Worm (Caenorhabditis elegans) whole organism, L4 larva: ENCODE data around the gene rps-22.

Source experiments
- D1046.2 ChIP-seq: fragments of 200-800 bp; sonication (Bioruptor generic); IDR thresholded peaks from 2 replicates; pipeline ENCODE4 v1.3.6; 2022; ENCODE audit warnings: missing genetic modification characterization, missing compliant biosample characterization
- F10B5.3 ChIP-seq: sonication (generic microtip); optimal IDR thresholded peaks from 2 replicates; lab custom pipeline; 2016; ENCODE audit warnings: mild to moderate bottlenecking, missing genetic modification characterization, missing compliant biosample characterization
- F37D6.2 ChIP-seq: sonication (generic microtip); optimal IDR thresholded peaks from 2 replicates; lab custom pipeline; 2016; ENCODE audit warnings: mild to moderate bottlenecking, missing genetic modification characterization, missing compliant biosample characterization
- F44E2.7 ChIP-seq: fragments of 200-800 bp; sonication (Bioruptor generic); IDR thresholded peaks from 2 replicates; pipeline ENCODE4 v2.1.2; 2022; ENCODE audit warnings: missing genetic modification characterization, missing compliant biosample characterization
- F49E8.2 ChIP-seq: sonication (generic microtip); optimal IDR thresholded peaks from 2 replicates; lab custom pipeline; 2016; ENCODE audit warnings: missing compliant biosample characterization, mild to moderate bottlenecking, missing genetic modification characterization, borderline replicate concordance
- Y105C5A.15 ChIP-seq: fragments of 200-800 bp; sonication (Bioruptor generic); IDR thresholded peaks from 2 replicates; pipeline ENCODE4 v1.3.6; 2022; ENCODE audit warnings: missing genetic modification characterization, missing compliant biosample characterization
- Y5F2A.4 ChIP-seq: fragments of 200-800 bp; sonication (Bioruptor generic); optimal IDR thresholded peaks from 2 replicates; lab custom pipeline; 2018; ENCODE audit warnings: mild to moderate bottlenecking, missing genetic modification characterization, missing compliant biosample characterization
- Y75B8A.6 ChIP-seq: fragments of 200-800 bp; sonication (Bioruptor generic); IDR thresholded peaks from 2 replicates; pipeline ENCODE4 v1.3.6; 2022; ENCODE audit warnings: missing genetic modification reagents, missing genetic modification characterization, missing compliant biosample characterization
- aha-1 ChIP-seq: fragments of 150-350 bp; peaks from one replicate; lab custom pipeline; 2014; ENCODE audit warnings: missing biosample characterization, missing genetic modification characterization
- aly-2 ChIP-seq: sonication (generic microtip); optimal IDR thresholded peaks from 2 replicates; lab custom pipeline; 2018; ENCODE audit warnings: missing biosample characterization, missing genetic modification characterization
- arid-1 ChIP-seq: fragments of 200-800 bp; sonication (Bioruptor generic); conservative IDR thresholded peaks from 2 replicates; pipeline ENCODE4 v1.3.6; 2022; ENCODE audit warnings: missing genetic modification reagents, missing genetic modification characterization, missing compliant biosample characterization
- ceh-20 ChIP-seq: fragments of 200-800 bp; sonication (Bioruptor generic); IDR thresholded peaks from 2 replicates; pipeline ENCODE4 v1.3.6; 2022; ENCODE audit warnings: missing genetic modification reagents, missing genetic modification characterization, missing compliant biosample characterization
- ceh-32 ChIP-seq: sonication (generic microtip); optimal IDR thresholded peaks from 2 replicates; lab custom pipeline; 2016; ENCODE audit warnings: mild to moderate bottlenecking, missing genetic modification characterization, missing compliant biosample characterization; ENCODE audit not compliant: poor library complexity
- ceh-44 ChIP-seq: fragments of 200-800 bp; sonication (Bioruptor generic); IDR thresholded peaks from 2 replicates; pipeline ENCODE4 v1.3.6; 2022; ENCODE audit warnings: missing genetic modification reagents, missing genetic modification characterization, missing compliant biosample characterization
- ctbp-1 ChIP-seq: fragments of 200-800 bp; sonication (Bioruptor generic); IDR thresholded peaks from 2 replicates; pipeline ENCODE4 v1.3.6; 2022; ENCODE audit warnings: missing genetic modification reagents, missing genetic modification characterization, missing compliant biosample characterization
- daf-8 ChIP-seq: fragments of 200-800 bp; sonication (Bioruptor generic); IDR thresholded peaks from 2 replicates; pipeline ENCODE4 v1.3.6; 2022; ENCODE audit warnings: missing genetic modification characterization, missing compliant biosample characterization
- dmd-6 ChIP-seq: fragments of 200-800 bp; sonication (Bioruptor generic); IDR thresholded peaks from 2 replicates; pipeline ENCODE4 v1.3.6; 2022; ENCODE audit warnings: missing genetic modification reagents, missing genetic modification characterization, missing compliant biosample characterization
- duxl-1 ChIP-seq: sonication (generic microtip); optimal IDR thresholded peaks from 2 replicates; lab custom pipeline; 2016; ENCODE audit warnings: mild to moderate bottlenecking, missing genetic modification characterization, moderate library complexity, missing compliant biosample characterization; ENCODE audit not compliant: poor library complexity
- dve-1 ChIP-seq: sonication (generic microtip); optimal IDR thresholded peaks from 2 replicates; lab custom pipeline; 2017; ENCODE audit warnings: antibody characterized with exemption, mild to moderate bottlenecking, missing genetic modification characterization, missing compliant biosample characterization; ENCODE audit not compliant: insufficient read depth
- hif-1 ChIP-seq, 2 experiments: sonication (generic microtip); optimal IDR thresholded peaks; 2 replicates each; lab custom pipeline; 2016 to 2017; ENCODE audit warnings: missing compliant biosample characterization in 2 of 2, missing genetic modification characterization in 2 of 2, missing genetic modification reagents in 2 of 2, missing genotype in 2 of 2, mild to moderate bottlenecking in 1 of 2
- hmg-1.1 ChIP-seq: fragments of 200-800 bp; sonication (Bioruptor generic); IDR thresholded peaks from 2 replicates; pipeline ENCODE4 v1.3.6; 2022; ENCODE audit warnings: missing genetic modification reagents, missing genetic modification characterization, missing compliant biosample characterization
- jun-1 ChIP-seq: fragments of 150-350 bp; optimal IDR thresholded peaks from 2 replicates; lab custom pipeline; 2014; ENCODE audit warnings: missing biosample characterization, missing genetic modification reagents, missing genetic modification characterization
- lin-1 ChIP-seq: fragments of 200-800 bp; sonication (Bioruptor generic); IDR thresholded peaks from 2 replicates; pipeline ENCODE4 v1.3.6; 2022; ENCODE audit warnings: missing genetic modification reagents, missing genetic modification characterization, missing compliant biosample characterization
- lin-13 ChIP-seq: fragments of 150-350 bp; optimal IDR thresholded peaks from 2 replicates; lab custom pipeline; 2014; ENCODE audit warnings: missing biosample characterization, missing genetic modification reagents, missing genetic modification characterization
- lin-15B ChIP-seq: fragments of 150-350 bp; sonication (generic microtip); optimal IDR thresholded peaks from 3 replicates; lab custom pipeline; 2014; ENCODE audit warnings: missing biosample characterization, missing genetic modification characterization
- lin-39 ChIP-seq: fragments of 150-350 bp; optimal IDR thresholded peaks from 2 replicates; lab custom pipeline; 2014; ENCODE audit warnings: missing biosample characterization, missing genetic modification reagents, missing genetic modification characterization
- lir-3 ChIP-seq: sonication (generic microtip); optimal IDR thresholded peaks from 2 replicates; lab custom pipeline; 2016; ENCODE audit warnings: mild to moderate bottlenecking, missing genetic modification characterization, missing compliant biosample characterization
- mdl-1 ChIP-seq, 2 experiments: fragments of 150-350 bp in 1 of 2; sonication (generic microtip) in 1 of 2; optimal IDR thresholded peaks; 2 replicates each; lab custom pipeline; 2014 to 2017; ENCODE audit warnings: missing biosample characterization in 2 of 2, missing genetic modification characterization in 2 of 2
- mdt-29 ChIP-seq: fragments of 200-800 bp; sonication (Bioruptor generic); IDR thresholded peaks from 2 replicates; pipeline ENCODE4 v1.3.6; 2022; ENCODE audit warnings: missing genetic modification reagents, missing genetic modification characterization, missing compliant biosample characterization
- mep-1 ChIP-seq: fragments of 150-350 bp; sonication (generic microtip); optimal IDR thresholded peaks from 3 replicates; lab custom pipeline; 2014; ENCODE audit warnings: missing biosample characterization, missing genetic modification characterization
- mes-2 ChIP-seq: sonication (generic microtip); optimal IDR thresholded peaks from 2 replicates; lab custom pipeline; 2016; ENCODE audit warnings: missing genotype, mild to moderate bottlenecking, missing genetic modification characterization, missing compliant biosample characterization; ENCODE audit not compliant: poor library complexity, severe bottlenecking
- nhr-102 ChIP-seq: sonication (generic microtip); optimal IDR thresholded peaks from 2 replicates; lab custom pipeline; 2016; ENCODE audit warnings: mild to moderate bottlenecking, missing genetic modification characterization, moderate library complexity, missing compliant biosample characterization
- nhr-11 ChIP-seq: fragments of 150-350 bp; optimal IDR thresholded peaks from 2 replicates; lab custom pipeline; 2014; ENCODE audit warnings: missing biosample characterization, missing genetic modification characterization
- nhr-25 ChIP-seq: sonication (generic microtip); optimal IDR thresholded peaks from 2 replicates; lab custom pipeline; 2017; ENCODE audit warnings: missing genetic modification characterization, mild to moderate bottlenecking, missing compliant biosample characterization, antibody characterized with exemption, moderate library complexity, borderline replicate concordance; ENCODE audit not compliant: insufficient read depth
- nhr-28 ChIP-seq: fragments of 150-350 bp; optimal IDR thresholded peaks from 2 replicates; lab custom pipeline; 2014; ENCODE audit warnings: missing biosample characterization, missing genetic modification characterization
- nhr-41 ChIP-seq: fragments of 200-800 bp; sonication (Bioruptor generic); IDR thresholded peaks from 2 replicates; pipeline ENCODE4 v1.3.6; 2022; ENCODE audit warnings: missing genetic modification reagents, missing genetic modification characterization, missing compliant biosample characterization
- nhr-42 ChIP-seq: fragments of 200-800 bp; sonication (Bioruptor generic); IDR thresholded peaks from 2 replicates; pipeline ENCODE4 v1.3.6; 2022; ENCODE audit warnings: missing genetic modification characterization, missing compliant biosample characterization
- pqm-1 ChIP-seq: sonication (generic microtip); optimal IDR thresholded peaks from 2 replicates; lab custom pipeline; 2017; ENCODE audit warnings: missing biosample characterization, missing genetic modification characterization
- rbr-2 ChIP-seq: sonication (generic microtip); optimal IDR thresholded peaks from 2 replicates; lab custom pipeline; 2016; ENCODE audit warnings: missing genotype, missing genetic modification characterization, missing compliant biosample characterization
- saeg-2 ChIP-seq: fragments of 200-800 bp; sonication (Bioruptor generic); IDR thresholded peaks from 2 replicates; pipeline ENCODE4 v1.3.6; 2022; ENCODE audit warnings: missing genetic modification reagents, missing genetic modification characterization, missing compliant biosample characterization
- sdz-12 ChIP-seq: fragments of 200-800 bp; sonication (Bioruptor generic); optimal IDR thresholded peaks from 2 replicates; lab custom pipeline; 2018; ENCODE audit warnings: mild to moderate bottlenecking, missing genetic modification characterization, missing compliant biosample characterization
- set-16 ChIP-seq: fragments of 200-800 bp; sonication (Bioruptor generic); IDR thresholded peaks from 2 replicates; pipeline ENCODE4 v1.3.6; 2022; ENCODE audit warnings: missing genetic modification reagents, missing genetic modification characterization, missing compliant biosample characterization
- skn-1 ChIP-seq: fragments of 150-350 bp; optimal IDR thresholded peaks from 2 replicates; lab custom pipeline; 2014; ENCODE audit warnings: missing biosample characterization, missing genetic modification characterization
- snpc-1.2 ChIP-seq: fragments of 200-800 bp; sonication (Bioruptor generic); IDR thresholded peaks from 2 replicates; pipeline ENCODE4 v1.3.6; 2022; ENCODE audit warnings: missing genetic modification reagents, missing genetic modification characterization, missing compliant biosample characterization
- unc-130 ChIP-seq: sonication (generic microtip); optimal IDR thresholded peaks from 2 replicates; lab custom pipeline; 2016; ENCODE audit warnings: missing genetic modification reagents, missing genetic modification characterization, missing compliant biosample characterization
- unc-62 ChIP-seq, 3 experiments: fragments of 150-350 bp in 1 of 3; sonication (generic microtip); optimal IDR thresholded peaks in 2 of 3; peaks in 1 of 3; 1 replicate in 1 of 3; 2 replicates in 2 of 3; lab custom pipeline; 2014 to 2017; ENCODE audit warnings: missing biosample characterization in 3 of 3, missing genetic modification characterization in 3 of 3, missing genetic modification reagents in 3 of 3, missing genotype in 1 of 3
- zag-1 ChIP-seq: fragments of 150-350 bp; optimal IDR thresholded peaks from 2 replicates; lab custom pipeline; 2014; ENCODE audit warnings: missing biosample characterization, missing genetic modification characterization
- zip-2 ChIP-seq: fragments of 150-350 bp; optimal IDR thresholded peaks from 2 replicates; lab custom pipeline; 2014; ENCODE audit warnings: missing biosample characterization, missing genetic modification characterization
- ztf-11 ChIP-seq: fragments of 150-350 bp; optimal IDR thresholded peaks from 2 replicates; lab custom pipeline; 2014; ENCODE audit warnings: missing biosample characterization, missing genetic modification characterization
- ztf-7 ChIP-seq: fragments of 150-350 bp; optimal IDR thresholded peaks from 2 replicates; lab custom pipeline; 2014; ENCODE audit warnings: missing biosample characterization, missing genetic modification characterization

Gene rps-22

DNA sequence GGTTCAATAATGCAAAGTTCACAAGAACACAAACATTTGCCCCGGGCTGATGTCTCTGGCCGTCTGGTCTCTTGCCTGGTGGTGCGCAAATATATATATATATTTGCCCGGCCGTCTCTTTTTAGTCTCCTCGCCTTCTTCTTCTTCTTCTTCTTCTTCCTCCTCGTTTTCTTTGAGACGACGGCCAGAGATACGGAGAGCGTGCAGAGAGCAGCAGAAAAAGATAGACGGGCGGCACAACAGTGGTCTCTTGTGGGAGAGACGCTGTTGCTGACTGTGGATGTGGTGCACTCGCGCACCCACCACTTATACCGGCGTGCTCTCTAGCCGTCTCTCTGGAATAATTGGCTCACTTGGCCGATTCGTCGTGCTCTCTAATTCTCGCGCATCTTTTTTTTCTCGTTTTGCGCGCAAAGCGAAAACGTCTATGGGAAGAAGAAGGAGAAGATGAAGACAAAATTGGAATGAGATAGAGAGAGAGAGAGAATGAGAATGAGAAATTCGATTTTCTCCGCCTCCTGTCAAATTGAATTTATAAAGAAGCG lies 29.1 kb upstream of the rps-22 start (continued):
- TF ChIP-seq zip-2 (tag; lab: Kevin White, UChicago) (no peak), zag-1 (tag; lab: Kevin White, UChicago) (no peak), nhr-28 (tag; lab: Kevin White, UChicago) (peak; percentile 88), nhr-102 (tag; lab: Kevin White, UChicago) (peak; percentile 92), nhr-11 (tag; lab: Kevin White, UChicago) (peak; percentile 90), dve-1 (tag; lab: Kevin White, UChicago) (peak; percentile 94), snpc-1.2 (no peak), Y105C5A.15 (GFP tag; lab: Robert Waterston, UW) (no peak), aly-2 (tag; lab: Kevin White, UChicago) (no peak), hif-1 (tag; optimal IDR thresholded peaks at IDR 0.05; lab: Kevin White, UChicago) (peak; percentile 80 to 83), Y5F2A.4 (no peak), Y75B8A.6 (GFP tag; lab: Robert Waterston, UW) (no peak), mes-2 (peak; percentile 55), aha-1 (tag; lab: Kevin White, UChicago) (peak; percentile 99), hmg-1.1 (GFP tag; lab: Robert Waterston, UW) (peak; percentile 93), lin-1 (peak; percentile 74), F44E2.7 (GFP tag; lab: Robert Waterston, UW) (no peak), sdz-12 (no peak), ceh-32 (tag; lab: Kevin White, UChicago) (peak; percentile 79), nhr-41 (GFP tag; lab: Robert Waterston, UW) (peak; percentile 72), lin-13 (GFP tag; lab: Kevin White, UChicago) (peak; percentile 93), mdt-29 (GFP tag; lab: Robert Waterston, UW) (no peak), F37D6.2 (tag; lab: Kevin White, UChicago) (peak; percentile 93), ztf-11 (tag; lab: Kevin White, UChicago) (no peak), lin-39 (no peak), dmd-6 (GFP tag; lab: Robert Waterston, UW) (peak; percentile 100), pqm-1 (peak; percentile 47), D1046.2 (GFP tag; lab: Robert Waterston, UW) (no peak), ztf-7 (peak; percentile 20), daf-8 (GFP tag; lab: Robert Waterston, UW) (no peak), F49E8.2 (tag; lab: Kevin White, UChicago) (no peak), saeg-2 (GFP tag; lab: Robert Waterston, UW) (peak; percentile 97), nhr-42 (GFP tag; lab: Robert Waterston, UW) (peak; percentile 73; the same call in 1 of the 2 replicates), F10B5.3 (tag; lab: Kevin White, UChicago) (peak; percentile 71), unc-62 (GFP tag; optimal IDR thresholded peaks at IDR 0.05 in 1 of 2; lab: Kevin White, UChicago) (peak in 1 of 2 experiments; percentile 100), unc-62 (tag; optimal IDR thresholded peaks at IDR 0.05; lab: Kevin White, UChicago) (no peak), jun-1 (peak; percentile 77), mdl-1 (tag; optimal IDR thresholded peaks at IDR 0.05; lab: Kevin White, UChicago) (peak; percentile 92 to 93), unc-130 (GFP tag; lab: Kevin White, UChicago) (no peak), nhr-25 (tag; lab: Kevin White, UChicago) (peak; percentile 90), rbr-2 (tag; lab: Kevin White, UChicago) (peak; percentile 96), lin-15B (tag; lab: Kevin White, UChicago) (no peak), ctbp-1 (peak; percentile 88), skn-1 (tag; lab: Kevin White, UChicago) (no peak), mep-1 (peak; percentile 88), set-16 (GFP tag; lab: Robert Waterston, UW) (peak; percentile 95), ceh-44 (GFP tag; lab: Robert Waterston, UW) (no peak), lir-3 (tag; lab: Kevin White, UChicago) (no peak), arid-1 (no peak), ceh-20 (GFP tag; lab: Robert Waterston, UW) (peak; percentile 93), duxl-1 (tag; lab: Kevin White, UChicago) (peak; percentile 23)
